Worm (Caenorhabditis elegans): Measurements from ENCODE around the gene C16C8.12.

ce11 chrII:3441377-3441776, 11.1 kb upstream of the C16C8.12 start, which contains the start of gene C16C8.27:
- TF ChIP-seq blmp-1 (tag; optimal IDR thresholded peaks at IDR 0.05) = no peak
- no peak for TF ChIP-seq elt-1 (tag; optimal IDR thresholded peaks at IDR 0.05; ENCODE audit: borderline replicate concordance, insufficient read depth)
- no peak for TF ChIP-seq nhr-12 (tag; optimal IDR thresholded peaks at IDR 0.05)
- no peak for TF ChIP-seq unc-62 (GFP tag; optimal IDR thresholded peaks at IDR 0.05)
- no peak for TF ChIP-seq mab-5 (tag; optimal IDR thresholded peaks at IDR 0.05)
- TF ChIP-seq snpc-4 (tag; optimal IDR thresholded peaks at IDR 0.05) = no peak
- no peak for TF ChIP-seq ztf-11 (tag; optimal IDR thresholded peaks at IDR 0.05)
- no peak for TF ChIP-seq pha-4 (tag; optimal IDR thresholded peaks at IDR 0.05)
- no peak for TF ChIP-seq unc-39 (tag; optimal IDR thresholded peaks at IDR 0.05)
- TF ChIP-seq lsy-2 (tag; optimal IDR thresholded peaks at IDR 0.05) = no peak
- no peak for TF ChIP-seq unc-120 (tag; optimal IDR thresholded peaks at IDR 0.05; ENCODE audit: poor library complexity, severe bottlenecking)
- no peak for TF ChIP-seq elt-3 (tag; optimal IDR thresholded peaks at IDR 0.05)
- TF ChIP-seq ceh-39 (tag; optimal IDR thresholded peaks at IDR 0.05) = no peak
- TF ChIP-seq ces-1 (GFP tag; optimal IDR thresholded peaks at IDR 0.05) = no peak

Data from whole organism, mixed stage, embryonic.